Worm (Caenorhabditis elegans) whole organism, mixed stage, embryonic: ENCODE data around the gene Y32H12A.8.

Experiments
- bed-3 ChIP-seq: fragments of 200-800 bp; sonication (Bioruptor generic); optimal IDR thresholded peaks from 3 replicates; lab custom pipeline; 2018; ENCODE audit warnings: mild to moderate bottlenecking, missing genetic modification characterization, moderate library complexity, missing compliant biosample characterization
- ces-1 ChIP-seq: fragments of 150-350 bp; optimal IDR thresholded peaks from 2 replicates; lab custom pipeline; 2014; ENCODE audit warnings: missing biosample characterization, missing genetic modification reagents, missing genetic modification characterization
- sem-2 ChIP-seq: fragments of 200-800 bp; sonication (Bioruptor generic); optimal IDR thresholded peaks from 2 replicates; lab custom pipeline; 2018; ENCODE audit warnings: mild to moderate bottlenecking, missing genetic modification characterization, missing compliant biosample characterization
- sptf-1 ChIP-seq: sonication (generic microtip); optimal IDR thresholded peaks from 2 replicates; lab custom pipeline; 2017; ENCODE audit warnings: mild to moderate bottlenecking, missing genetic modification characterization, moderate library complexity, missing compliant biosample characterization
- unc-62 ChIP-seq: fragments of 150-350 bp; optimal IDR thresholded peaks from 2 replicates; lab custom pipeline; 2014; ENCODE audit warnings: missing biosample characterization, missing genetic modification reagents, missing genetic modification characterization

DNA sequence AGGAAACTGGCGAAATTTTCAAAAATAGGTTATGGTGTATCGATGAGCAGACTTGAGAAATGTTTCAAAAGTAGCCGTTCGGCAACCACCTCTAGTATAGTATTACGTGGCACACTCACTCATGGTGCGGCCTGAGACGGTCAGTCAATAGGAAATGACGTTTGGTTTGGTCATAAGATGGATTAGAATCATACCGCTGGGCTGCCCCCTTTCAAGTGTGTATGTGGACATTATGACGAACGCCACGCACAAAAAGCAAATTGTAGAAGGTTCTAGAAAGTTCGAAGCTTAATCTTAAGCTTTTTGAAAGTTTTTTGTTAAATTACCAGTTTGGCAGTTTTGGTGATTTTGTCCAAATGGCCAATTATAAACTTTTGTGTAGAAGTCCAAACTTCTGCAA, 18.5 kb upstream of the Y32H12A.8 start:
- no peak for TF ChIP-seq bed-3 (GFP tag; lab: Kevin White, UChicago)
- no peak for TF ChIP-seq sem-2 (GFP tag; lab: Kevin White, UChicago)
- no peak for TF ChIP-seq sptf-1 (tag; lab: Kevin White, UChicago)
- TF ChIP-seq unc-62 (GFP tag; lab: Kevin White, UChicago) = no peak
- TF ChIP-seq ces-1 (GFP tag; lab: Kevin White, UChicago) = no peak
